Fruit fly (Drosophila melanogaster) whole organism, embryonic: ENCODE results near the gene CG44158.
A peak's percentile ranks its signal among the peaks of the same experiment; 100 is the strongest.

ENCODE experiments used
- CG10321 ChIP-seq: fragments of 200-800 bp; sonication (Bioruptor generic); IDR thresholded peaks from 2 replicates; pipeline ENCODE4 v1.3.6; 2022; ENCODE audit warnings: missing biosample characterization, missing genetic modification characterization
- CG11398 ChIP-seq: fragments of 200-800 bp; sonication (Bioruptor generic); optimal IDR thresholded peaks from 2 replicates; lab custom pipeline; 2016; ENCODE audit warnings: missing biosample characterization, missing genetic modification characterization
- CG12942 ChIP-seq: fragments of 200-800 bp; sonication (Bioruptor generic); optimal IDR thresholded peaks from 3 replicates; lab custom pipeline; 2016; ENCODE audit warnings: missing biosample characterization, missing genetic modification characterization
- CG13123 ChIP-seq: fragments of 200-800 bp; sonication (Bioruptor generic); optimal IDR thresholded peaks from 2 replicates; lab custom pipeline; 2016; ENCODE audit warnings: missing biosample characterization, missing genetic modification characterization
- CG13624 ChIP-seq: fragments of 200-800 bp; sonication (Bioruptor generic); optimal IDR thresholded peaks from 2 replicates; lab custom pipeline; 2016; ENCODE audit warnings: missing biosample characterization, missing genetic modification characterization
- CG17359 ChIP-seq: fragments of 200-800 bp; sonication (Bioruptor generic); optimal IDR thresholded peaks from 3 replicates; lab custom pipeline; 2018; ENCODE audit warnings: missing biosample characterization, mild to moderate bottlenecking, missing genetic modification characterization, moderate library complexity
- CG17802 ChIP-seq: fragments of 200-800 bp; sonication (Bioruptor generic); optimal IDR thresholded peaks from 2 replicates; lab custom pipeline; 2018; ENCODE audit warnings: missing biosample characterization, mild to moderate bottlenecking, missing genetic modification characterization, moderate library complexity
- CG18476 ChIP-seq: fragments of 200-800 bp; sonication (Bioruptor generic); optimal IDR thresholded peaks from 2 replicates; lab custom pipeline; 2016; ENCODE audit warnings: missing biosample characterization, mild to moderate bottlenecking, missing genetic modification characterization
- CG2712 ChIP-seq: fragments of 200-800 bp; optimal IDR thresholded peaks from 3 replicates; lab custom pipeline; 2019; ENCODE audit warnings: missing biosample characterization, mild to moderate bottlenecking, missing genetic modification characterization, moderate library complexity
- CG4617 ChIP-seq: fragments of 200-800 bp; sonication (Bioruptor generic); optimal IDR thresholded peaks from 3 replicates; lab custom pipeline; 2016; ENCODE audit warnings: missing biosample characterization, missing genetic modification characterization, borderline replicate concordance
- CG5953 ChIP-seq: fragments of 200-800 bp; sonication (Bioruptor generic); IDR thresholded peaks from 2 replicates; pipeline ENCODE4 v1.3.6; 2022; ENCODE audit warnings: missing biosample characterization, missing genetic modification characterization
- CG8089 ChIP-seq: fragments of 200-800 bp; sonication (Bioruptor generic); optimal IDR thresholded peaks from 3 replicates; lab custom pipeline; 2016; ENCODE audit warnings: missing biosample characterization, missing genetic modification characterization
- CG8359 ChIP-seq: fragments of 200-800 bp; sonication (Bioruptor generic); optimal IDR thresholded peaks from 2 replicates; lab custom pipeline; 2017; ENCODE audit warnings: missing biosample characterization, mild to moderate bottlenecking, missing genetic modification characterization, borderline replicate concordance
- CG8944 ChIP-seq: fragments of 200-800 bp; sonication (Bioruptor generic); optimal IDR thresholded peaks from 3 replicates; lab custom pipeline; 2016; ENCODE audit warnings: missing biosample characterization, missing genetic modification characterization
- Dll ChIP-seq: fragments of 200-800 bp; sonication (Bioruptor generic); IDR thresholded peaks from 4 replicates; pipeline ENCODE4 v1.3.6; 2022; ENCODE audit warnings: missing biosample characterization, missing genetic modification characterization; ENCODE audit not compliant: partially characterized antibody
- HLH4C ChIP-seq: fragments of 200-800 bp; sonication (Bioruptor generic); IDR thresholded peaks from 3 replicates; pipeline ENCODE4 v1.3.6; 2022; ENCODE audit warnings: missing biosample characterization, missing genetic modification characterization; ENCODE audit not compliant: partially characterized antibody
- Hsf ChIP-seq: fragments of 200-800 bp; sonication (Bioruptor generic); optimal IDR thresholded peaks from 3 replicates; lab custom pipeline; 2016; ENCODE audit warnings: missing biosample characterization, missing genetic modification characterization
- Jarid2 ChIP-seq: fragments of 200-800 bp; sonication (Bioruptor generic); optimal IDR thresholded peaks from 3 replicates; lab custom pipeline; 2017; ENCODE audit warnings: mild to moderate bottlenecking, missing biosample characterization, missing genetic modification reagents, missing genetic modification characterization
- Lhr ChIP-seq: fragments of 200-800 bp; sonication (Bioruptor generic); optimal IDR thresholded peaks from 3 replicates; lab custom pipeline; 2017; ENCODE audit warnings: mild to moderate bottlenecking, missing biosample characterization, missing genetic modification reagents, missing genetic modification characterization
- MBD-R2 ChIP-seq: fragments of 200-800 bp; sonication (Bioruptor generic); IDR thresholded peaks from 2 replicates; pipeline ENCODE4 v1.3.6; 2022; ENCODE audit warnings: missing biosample characterization, missing genetic modification characterization
- MESR4 ChIP-seq: fragments of 200-800 bp; sonication (Bioruptor generic); optimal IDR thresholded peaks from 2 replicates; lab custom pipeline; 2018; ENCODE audit warnings: missing biosample characterization, mild to moderate bottlenecking, missing genetic modification characterization, moderate library complexity
- Nf-YB ChIP-seq: fragments of 200-800 bp; sonication (Bioruptor generic); optimal IDR thresholded peaks from 3 replicates; lab custom pipeline; 2019; ENCODE audit warnings: missing biosample characterization, mild to moderate bottlenecking, missing genetic modification characterization, moderate library complexity
- Poxn ChIP-seq: fragments of 200-800 bp; sonication (Bioruptor generic); IDR thresholded peaks from 2 replicates; pipeline ENCODE4 v1.3.6; 2022; ENCODE audit warnings: missing biosample characterization, missing genetic modification characterization
- Sox102F ChIP-seq: fragments of 200-800 bp; sonication (Bioruptor generic); optimal IDR thresholded peaks from 2 replicates; lab custom pipeline; 2018; ENCODE audit warnings: missing biosample characterization, mild to moderate bottlenecking, missing genetic modification characterization, moderate library complexity
- Stat92E ChIP-seq, 3 experiments: fragments of >200 bp in 2 of 3; fragments of 200-800 bp in 1 of 3; sonication (Bioruptor generic) in 1 of 3; optimal IDR thresholded peaks; 2 replicates each; lab custom pipeline; 2017 to 2019; ENCODE audit warnings: missing biosample characterization in 3 of 3, missing genetic modification characterization in 3 of 3, mild to moderate bottlenecking in 1 of 3, moderate library complexity in 1 of 3
- ara ChIP-seq: fragments of 200-800 bp; sonication (Bioruptor generic); IDR thresholded peaks from 2 replicates; pipeline ENCODE4 v1.3.6; 2022; ENCODE audit warnings: missing biosample characterization, missing genetic modification characterization
- bsh ChIP-seq, 2 experiments: fragments of 200-800 bp; sonication (Bioruptor generic); optimal IDR thresholded peaks; 2 replicates each; lab custom pipeline; 2017 to 2018; ENCODE audit warnings: mild to moderate bottlenecking in 2 of 2, missing biosample characterization in 2 of 2, missing genetic modification characterization in 2 of 2, moderate library complexity in 1 of 2
- cg ChIP-seq: fragments of 200-800 bp; sonication (Bioruptor generic); optimal IDR thresholded peaks from 3 replicates; lab custom pipeline; 2019; ENCODE audit warnings: missing biosample characterization, mild to moderate bottlenecking, missing genetic modification characterization, moderate library complexity
- croc ChIP-seq: fragments of 200-800 bp; sonication (Bioruptor generic); conservative IDR thresholded peaks from 3 replicates; pipeline ENCODE4 v1.3.6; 2022; ENCODE audit warnings: missing biosample characterization, missing genetic modification characterization
- disco-r ChIP-seq: fragments of 200-800 bp; sonication (Bioruptor generic); optimal IDR thresholded peaks from 2 replicates; lab custom pipeline; 2016; ENCODE audit warnings: missing biosample characterization, missing genetic modification characterization
- exex ChIP-seq: fragments of 200-800 bp; sonication (Bioruptor generic); optimal IDR thresholded peaks from 4 replicates; lab custom pipeline; 2018; ENCODE audit warnings: missing biosample characterization, mild to moderate bottlenecking, missing genetic modification characterization, moderate library complexity
- gem ChIP-seq: fragments of 200-800 bp; sonication (Bioruptor generic); optimal IDR thresholded peaks from 2 replicates; lab custom pipeline; 2019; ENCODE audit warnings: missing biosample characterization, mild to moderate bottlenecking, missing genetic modification characterization, moderate library complexity
- grau ChIP-seq: fragments of 200-800 bp; optimal IDR thresholded peaks from 3 replicates; lab custom pipeline; 2019; ENCODE audit warnings: missing biosample characterization, mild to moderate bottlenecking, missing genetic modification characterization, moderate library complexity
- hkb ChIP-seq, 2 experiments: fragments of 200-800 bp in 1 of 2; fragments of >200 bp in 1 of 2; sonication (Bioruptor generic) in 1 of 2; IDR thresholded peaks in 1 of 2; optimal IDR thresholded peaks in 1 of 2; 2 replicates each; pipeline versions ENCODE4 v1.3.6 to Lab custom; 2017 to 2022; ENCODE audit warnings: missing biosample characterization in 1 of 2, missing genetic modification characterization in 1 of 2
- hth ChIP-seq: fragments of >200 bp; optimal IDR thresholded peaks from 2 replicates; lab custom pipeline; 2017; ENCODE audit warnings: inconsistent platforms
- kni ChIP-seq: fragments of 200-800 bp; sonication (Bioruptor generic); optimal IDR thresholded peaks from 3 replicates; lab custom pipeline; 2017; ENCODE audit warnings: mild to moderate bottlenecking, missing biosample characterization, missing genetic modification reagents, missing genetic modification characterization
- lmd ChIP-seq: fragments of 200-800 bp; sonication (Bioruptor generic); IDR thresholded peaks from 2 replicates; pipeline ENCODE4 v1.3.6; 2022; ENCODE audit warnings: missing biosample characterization, missing genetic modification characterization
- pb ChIP-seq: fragments of 200-800 bp; sonication (Bioruptor generic); optimal IDR thresholded peaks from 3 replicates; lab custom pipeline; 2016; ENCODE audit warnings: missing biosample characterization, missing genetic modification characterization
- phol ChIP-seq: fragments of 200-800 bp; sonication (Bioruptor generic); optimal IDR thresholded peaks from 3 replicates; lab custom pipeline; 2018; ENCODE audit warnings: missing biosample characterization, mild to moderate bottlenecking, missing genetic modification characterization, moderate library complexity
- rib ChIP-seq: fragments of 200-800 bp; sonication (Bioruptor generic); IDR thresholded peaks from 2 replicates; pipeline ENCODE4 v1.3.6; 2022; ENCODE audit warnings: missing biosample characterization, missing genetic modification characterization
- ro ChIP-seq: fragments of 200-800 bp; sonication (Bioruptor generic); IDR thresholded peaks from 2 replicates; pipeline ENCODE4 v1.3.6; 2022; ENCODE audit warnings: missing biosample characterization, missing genetic modification characterization
- salm ChIP-seq: fragments of 200-800 bp; sonication (Bioruptor generic); optimal IDR thresholded peaks from 2 replicates; lab custom pipeline; 2018; ENCODE audit warnings: missing biosample characterization, mild to moderate bottlenecking, missing genetic modification characterization
- seq ChIP-seq: fragments of 200-800 bp; sonication (Bioruptor generic); IDR thresholded peaks from 2 replicates; pipeline ENCODE4 v1.3.6; 2022; ENCODE audit warnings: missing biosample characterization, missing genetic modification characterization
- sim ChIP-seq: fragments of 200-800 bp; sonication (Bioruptor generic); IDR thresholded peaks from 2 replicates; pipeline ENCODE4 v1.3.6; 2022; ENCODE audit warnings: missing biosample characterization, missing genetic modification characterization
- sob ChIP-seq: fragments of 200-800 bp; sonication (Bioruptor generic); IDR thresholded peaks from 2 replicates; pipeline ENCODE4 v1.3.6; 2022; ENCODE audit warnings: missing biosample characterization, missing genetic modification characterization
- sr ChIP-seq: fragments of 200-800 bp; sonication (Bioruptor generic); IDR thresholded peaks from 3 replicates; pipeline ENCODE4 v1.3.6; 2022; ENCODE audit warnings: missing biosample characterization, missing genetic modification characterization
- stwl ChIP-seq: fragments of 200-800 bp; sonication (Bioruptor generic); optimal IDR thresholded peaks from 3 replicates; lab custom pipeline; 2018; ENCODE audit warnings: missing biosample characterization, mild to moderate bottlenecking, missing genetic modification characterization, moderate library complexity
- trh ChIP-seq: fragments of 200-800 bp; sonication (Bioruptor generic); optimal IDR thresholded peaks from 2 replicates; lab custom pipeline; 2016; ENCODE audit warnings: missing biosample characterization, missing genetic modification characterization
- vnd ChIP-seq: fragments of 200-800 bp; sonication (Bioruptor generic); IDR thresholded peaks from 3 replicates; pipeline ENCODE4 v1.3.6; 2022; ENCODE audit warnings: missing biosample characterization, missing genetic modification characterization; ENCODE audit not compliant: partially characterized antibody
- wdn ChIP-seq: fragments of 200-800 bp; sonication (Bioruptor generic); IDR thresholded peaks from 2 replicates; pipeline ENCODE4 v1.3.6; 2022; ENCODE audit warnings: missing biosample characterization, missing genetic modification characterization
- wor ChIP-seq: fragments of 200-800 bp; sonication (Bioruptor generic); IDR thresholded peaks from 2 replicates; pipeline ENCODE4 v1.3.6; 2022; ENCODE audit warnings: missing biosample characterization, missing genetic modification characterization

The CG44158 gene

dm6 chr3R:18255281-18255680 is 46.7 kb downstream of the CG44158 start, which contains the start of the genes Ada2a, Polr2D, Tgs1 and moi (continued):
- TF ChIP-seq MESR4 (peak; percentile 78), ara (no peak), lmd (no peak), vnd (GFP tag; lab: Robert Waterston, UW) (peak; percentile 61), CG18476 (no peak), sim (no peak), Hsf (no peak), CG8359 (no peak), CG17359 (no peak), sob (GFP tag; lab: Robert Waterston, UW) (no peak), Dll (GFP tag; lab: Robert Waterston, UW) (peak; percentile 78), croc (no peak), pb (no peak), Nf-YB (GFP tag; lab: Kevin White, UChicago) (no peak), CG17802 (tag; lab: Kevin White, UChicago) (no peak), Jarid2 (GFP tag; lab: Kevin White, UChicago) (no peak), CG5953 (GFP tag; lab: Robert Waterston, UW) (no peak), CG12942 (GFP tag; lab: Kevin White, UChicago) (no peak), Sox102F (no peak), hkb (optimal IDR thresholded peaks at IDR 0.05; lab: Kevin White, UChicago) (peak; percentile 47), hkb (GFP tag; IDR thresholded peaks at IDR 0.05; lab: Robert Waterston, UW) (no peak), cg (GFP tag; lab: Kevin White, UChicago) (no peak), rib (GFP tag; lab: Robert Waterston, UW) (no peak), Stat92E (GFP tag; optimal IDR thresholded peaks at IDR 0.05; lab: Kevin White, UChicago) (no peak), CG2712 (tag; lab: Kevin White, UChicago) (no peak), seq (GFP tag; lab: Robert Waterston, UW) (no peak), Lhr (GFP tag; lab: Kevin White, UChicago) (no peak), CG8944 (GFP tag; lab: Kevin White, UChicago) (no peak), wdn (GFP tag; lab: Robert Waterston, UW) (no peak), trh (GFP tag; lab: Kevin White, UChicago) (no peak), bsh (GFP tag; optimal IDR thresholded peaks at IDR 0.05; lab: Kevin White, UChicago) (no peak), CG10321 (GFP tag; lab: Robert Waterston, UW) (no peak), CG8089 (GFP tag; lab: Kevin White, UChicago) (no peak), ro (GFP tag; lab: Robert Waterston, UW) (no peak), hth (lab: Kevin White, UChicago) (no peak), grau (no peak), Poxn (no peak), gem (tag; lab: Kevin White, UChicago) (no peak), CG13624 (GFP tag; lab: Kevin White, UChicago) (peak; percentile 33), HLH4C (GFP tag; lab: Robert Waterston, UW) (peak; percentile 66; the same call in 2 of the 3 replicates), CG11398 (GFP tag; lab: Kevin White, UChicago) (no peak), CG4617 (peak; percentile 92), disco-r (GFP tag; lab: Kevin White, UChicago) (no peak), kni (no peak), sr (GFP tag; lab: Robert Waterston, UW) (no peak), phol (peak; percentile 56), MBD-R2 (GFP tag; lab: Robert Waterston, UW) (peak; percentile 96), stwl (tag; lab: Kevin White, UChicago) (peak; percentile 49), wor (GFP tag; lab: Robert Waterston, UW) (no peak), CG13123 (GFP tag; lab: Kevin White, UChicago) (no peak), exex (tag; lab: Kevin White, UChicago) (no peak), salm (tag; lab: Kevin White, UChicago) (no peak)
